Worm (Caenorhabditis elegans): ENCODE measurements around the gene F20D6.15.
A peak's percentile ranks its signal among the peaks of the same experiment; 100 is the strongest.

The F20D6.15 gene

ce11 chrV:8188421-8188820, at the start of gene F20D6.15:
Gene F20D6.15 (minus strand): TSS chrV:8188467.
- TF ChIP-seq T22C8.4 (GFP tag; IDR thresholded peaks at IDR 0.05) (no peak), flt-1 (GFP tag; IDR thresholded peaks at IDR 0.05) (no peak), ref-1 (GFP tag; conservative IDR thresholded peaks at IDR 0.05) (no peak), med-1 (GFP tag; optimal IDR thresholded peaks at IDR 0.05; ENCODE audit: insufficient read depth) (no peak)

ce11 chrV:8235331-8235730, 47.1 kb upstream of the F20D6.15 start:
- TF ChIP-seq ref-1 (GFP tag; conservative IDR thresholded peaks at IDR 0.05) = peak; percentile 47
- TF ChIP-seq ztf-23 (GFP tag; IDR thresholded peaks at IDR 0.05) = 0 out of 2 replicates have a peak, but pooled peaks have one; percentile 45
- TF ChIP-seq ztf-29 (GFP tag; IDR thresholded peaks at IDR 0.05) = peak; percentile 59; the same call in 1 of the 2 replicates
- no peak for TF ChIP-seq med-1 (GFP tag; optimal IDR thresholded peaks at IDR 0.05; ENCODE audit: insufficient read depth)
- TF ChIP-seq flt-1 (GFP tag; IDR thresholded peaks at IDR 0.05) = 0 out of 2 replicates have a peak, but pooled peaks have one; percentile 68
- TF ChIP-seq klf-2 (GFP tag; conservative IDR thresholded peaks at IDR 0.05) = no peak
- no peak; the same call in 1 of the 2 replicates for TF ChIP-seq tab-1 (GFP tag; IDR thresholded peaks at IDR 0.05)
- TF ChIP-seq T22C8.4 (GFP tag; IDR thresholded peaks at IDR 0.05) = 0 out of 2 replicates have a peak, but pooled peaks have one; percentile 40
- no peak for TF ChIP-seq cog-1 (tag; optimal IDR thresholded peaks at IDR 0.05)

- TF ChIP-seq tab-1 (GFP tag; IDR thresholded peaks at IDR 0.05) (peak; percentile 72; the same call in 1 of the 2 replicates), T22C8.4 (GFP tag; IDR thresholded peaks at IDR 0.05) (0 out of 2 replicates have a peak, but pooled peaks have one; percentile 7), ref-1 (GFP tag; conservative IDR thresholded peaks at IDR 0.05) (no peak), cog-1 (tag; optimal IDR thresholded peaks at IDR 0.05) (no peak), ztf-29 (GFP tag; IDR thresholded peaks at IDR 0.05) (no peak), ztf-23 (GFP tag; IDR thresholded peaks at IDR 0.05) (peak; percentile 70; the same call in 1 of the 2 replicates), flt-1 (GFP tag; IDR thresholded peaks at IDR 0.05) (peak; percentile 60; the same call in 1 of the 2 replicates)
These were observed 41.8 kb upstream of the F20D6.15 start for ce11 chrV:8230056-8230455.

- TF ChIP-seq ztf-29 (GFP tag; IDR thresholded peaks at IDR 0.05) (no peak), ztf-23 (GFP tag; IDR thresholded peaks at IDR 0.05) (peak; percentile 58; the same call in 1 of the 2 replicates), ref-1 (GFP tag; conservative IDR thresholded peaks at IDR 0.05) (no peak), T22C8.4 (GFP tag; IDR thresholded peaks at IDR 0.05) (no peak), med-1 (GFP tag; optimal IDR thresholded peaks at IDR 0.05; ENCODE audit: insufficient read depth) (no peak), klf-2 (GFP tag; conservative IDR thresholded peaks at IDR 0.05) (no peak), cog-1 (tag; optimal IDR thresholded peaks at IDR 0.05) (peak; percentile 24), tab-1 (GFP tag; IDR thresholded peaks at IDR 0.05) (no peak; the same call in 1 of the 2 replicates), flt-1 (GFP tag; IDR thresholded peaks at IDR 0.05) (peak; percentile 69; the same call in 1 of the 2 replicates)
These were observed 40.4 kb upstream of the F20D6.15 start for ce11 chrV:8228712-8229119.

- TF ChIP-seq T22C8.4 (GFP tag; IDR thresholded peaks at IDR 0.05) (no peak), flt-1 (GFP tag; IDR thresholded peaks at IDR 0.05) (no peak), ref-1 (GFP tag; conservative IDR thresholded peaks at IDR 0.05) (no peak), tab-1 (GFP tag; IDR thresholded peaks at IDR 0.05) (no peak), cog-1 (tag; optimal IDR thresholded peaks at IDR 0.05) (no peak), klf-2 (GFP tag; conservative IDR thresholded peaks at IDR 0.05) (no peak), ztf-23 (GFP tag; IDR thresholded peaks at IDR 0.05) (no peak), ztf-29 (GFP tag; IDR thresholded peaks at IDR 0.05) (no peak), med-1 (GFP tag; optimal IDR thresholded peaks at IDR 0.05; ENCODE audit: insufficient read depth) (no peak)
These were observed 38.5 kb upstream of the F20D6.15 start, which contains the start of gene K07C11.10 for ce11 chrV:8226812-8227211. Gene K07C11.10 (minus strand): TSS chrV:8226912.

ce11 chrV:8224634-8225033, 36.4 kb upstream of the F20D6.15 start, which contains the start of gene pax-1:
Gene pax-1 (plus strand): TSS chrV:8224934.
- no peak for TF ChIP-seq flt-1 (GFP tag; IDR thresholded peaks at IDR 0.05)
- no peak for TF ChIP-seq ztf-29 (GFP tag; IDR thresholded peaks at IDR 0.05)
- TF ChIP-seq klf-2 (GFP tag; conservative IDR thresholded peaks at IDR 0.05) = no peak
- no peak for TF ChIP-seq T22C8.4 (GFP tag; IDR thresholded peaks at IDR 0.05)
- TF ChIP-seq tab-1 (GFP tag; IDR thresholded peaks at IDR 0.05) = no peak
- no peak for TF ChIP-seq ref-1 (GFP tag; conservative IDR thresholded peaks at IDR 0.05)
- no peak for TF ChIP-seq cog-1 (tag; optimal IDR thresholded peaks at IDR 0.05)
- TF ChIP-seq med-1 (GFP tag; optimal IDR thresholded peaks at IDR 0.05; ENCODE audit: insufficient read depth) = no peak
- no peak for TF ChIP-seq ztf-23 (GFP tag; IDR thresholded peaks at IDR 0.05)

ce11 chrV:8223417-8223816, 35.1 kb upstream of the F20D6.15 start:
- no peak for TF ChIP-seq ztf-29 (GFP tag; IDR thresholded peaks at IDR 0.05)
- no peak for TF ChIP-seq med-1 (GFP tag; optimal IDR thresholded peaks at IDR 0.05; ENCODE audit: insufficient read depth)
- no peak for TF ChIP-seq klf-2 (GFP tag; conservative IDR thresholded peaks at IDR 0.05)
- TF ChIP-seq cog-1 (tag; optimal IDR thresholded peaks at IDR 0.05) = no peak
- no peak for TF ChIP-seq T22C8.4 (GFP tag; IDR thresholded peaks at IDR 0.05)
- TF ChIP-seq ztf-23 (GFP tag; IDR thresholded peaks at IDR 0.05) = no peak
- no peak for TF ChIP-seq ref-1 (GFP tag; conservative IDR thresholded peaks at IDR 0.05)
- TF ChIP-seq tab-1 (GFP tag; IDR thresholded peaks at IDR 0.05) = no peak
- TF ChIP-seq flt-1 (GFP tag; IDR thresholded peaks at IDR 0.05) = no peak

ce11 chrV:8221083-8221538, 32.8 kb upstream of the F20D6.15 start, which contains the start of the genes cogc-6 and air-1:
Gene cogc-6 (minus strand): TSS chrV:8221316.
Gene air-1 (plus strand): TSS chrV:8221488.
- TF ChIP-seq cog-1 (tag; optimal IDR thresholded peaks at IDR 0.05) (no peak), med-1 (GFP tag; optimal IDR thresholded peaks at IDR 0.05; ENCODE audit: insufficient read depth) (no peak), ref-1 (GFP tag; conservative IDR thresholded peaks at IDR 0.05) (no peak), ztf-23 (GFP tag; IDR thresholded peaks at IDR 0.05) (no peak), tab-1 (GFP tag; IDR thresholded peaks at IDR 0.05) (no peak), klf-2 (GFP tag; conservative IDR thresholded peaks at IDR 0.05) (no peak), T22C8.4 (GFP tag; IDR thresholded peaks at IDR 0.05) (no peak), ztf-29 (GFP tag; IDR thresholded peaks at IDR 0.05) (no peak), flt-1 (GFP tag; IDR thresholded peaks at IDR 0.05) (no peak)

ce11 chrV:8219550-8219949, 31.3 kb upstream of the F20D6.15 start:
- TF ChIP-seq cog-1 (tag; optimal IDR thresholded peaks at IDR 0.05) = no peak
- TF ChIP-seq ztf-29 (GFP tag; IDR thresholded peaks at IDR 0.05) = no peak
- no peak for TF ChIP-seq ztf-23 (GFP tag; IDR thresholded peaks at IDR 0.05)
- no peak for TF ChIP-seq flt-1 (GFP tag; IDR thresholded peaks at IDR 0.05)
- TF ChIP-seq med-1 (GFP tag; optimal IDR thresholded peaks at IDR 0.05; ENCODE audit: insufficient read depth) = no peak
- no peak for TF ChIP-seq tab-1 (GFP tag; IDR thresholded peaks at IDR 0.05)
- TF ChIP-seq T22C8.4 (GFP tag; IDR thresholded peaks at IDR 0.05) = no peak
- no peak for TF ChIP-seq ref-1 (GFP tag; conservative IDR thresholded peaks at IDR 0.05)
- no peak for TF ChIP-seq klf-2 (GFP tag; conservative IDR thresholded peaks at IDR 0.05)
